Fruit fly (Drosophila melanogaster) whole organism, wandering third instar larva: Measurements from ENCODE around the gene CG4297.

Source experiments
- Abd-B ChIP-seq: fragments of >200 bp; optimal IDR thresholded peaks from 2 replicates; lab custom pipeline; 2017; ENCODE audit warnings: missing biosample characterization, missing genetic modification characterization
- CG32264 ChIP-seq: fragments of 200-800 bp; sonication (Bioruptor generic); optimal IDR thresholded peaks from 2 replicates; lab custom pipeline; 2016; ENCODE audit warnings: missing biosample characterization, missing genetic modification characterization
- CG9705 ChIP-seq: fragments of 200-800 bp; sonication (Bioruptor generic); optimal IDR thresholded peaks from 2 replicates; lab custom pipeline; 2018; ENCODE audit warnings: missing biosample characterization, mild to moderate bottlenecking, missing genetic modification characterization
- CrebA ChIP-seq: fragments of 200-800 bp; sonication (Bioruptor generic); optimal IDR thresholded peaks from 2 replicates; lab custom pipeline; 2016; ENCODE audit warnings: missing biosample characterization, mild to moderate bottlenecking, missing genetic modification characterization, borderline replicate concordance
- Dfd ChIP-seq: fragments of >200 bp; optimal IDR thresholded peaks from 2 replicates; lab custom pipeline; 2017; ENCODE audit warnings: missing biosample characterization, missing genetic modification characterization
- Dif ChIP-seq: fragments of 200-275, 200-300 bp; sonication (Bioruptor generic); optimal IDR thresholded peaks from 2 replicates; lab custom pipeline; 2018; ENCODE audit warnings: missing biosample characterization, missing genetic modification characterization; ENCODE audit not compliant: partially characterized antibody
- GATAd ChIP-seq: sonication (Bioruptor generic); optimal IDR thresholded peaks from 2 replicates; lab custom pipeline; 2016; ENCODE audit warnings: missing biosample characterization, missing genetic modification characterization
- HLH106 ChIP-seq: fragments of 200-800 bp; optimal IDR thresholded peaks from 3 replicates; lab custom pipeline; 2019; ENCODE audit warnings: missing biosample characterization, mild to moderate bottlenecking, missing genetic modification characterization, moderate library complexity
- Hnf4 ChIP-seq: fragments of 200-800 bp; sonication (Bioruptor generic); optimal IDR thresholded peaks from 2 replicates; lab custom pipeline; 2016; ENCODE audit warnings: missing biosample characterization, mild to moderate bottlenecking, missing genetic modification characterization
- Hr78 ChIP-seq: fragments of >200 bp; optimal IDR thresholded peaks from 2 replicates; lab custom pipeline; 2017; ENCODE audit warnings: missing biosample characterization, missing genetic modification characterization
- Hr83 ChIP-seq: fragments of 200-300 bp; sonication (Bioruptor generic); optimal IDR thresholded peaks from 2 replicates; lab custom pipeline; 2016; ENCODE audit warnings: missing biosample characterization, mild to moderate bottlenecking, missing genetic modification characterization, moderate library complexity; ENCODE audit not compliant: poor library complexity, severe bottlenecking
- Jra ChIP-seq: sonication (Bioruptor generic); optimal IDR thresholded peaks from 2 replicates; lab custom pipeline; 2016; ENCODE audit warnings: missing biosample characterization, missing genetic modification characterization
- Mio ChIP-seq: sonication (Bioruptor generic); optimal IDR thresholded peaks from 2 replicates; lab custom pipeline; 2016; ENCODE audit warnings: missing biosample characterization, missing genetic modification characterization
- Myc ChIP-seq: fragments of >200 bp; optimal IDR thresholded peaks from 2 replicates; lab custom pipeline; 2017
- N ChIP-seq: fragments of >200 bp; optimal IDR thresholded peaks from 2 replicates; lab custom pipeline; 2018; ENCODE audit warnings: missing biosample characterization, missing external identifiers, missing genetic modification characterization
- OdsH ChIP-seq: fragments of 200-800 bp; sonication (Bioruptor generic); optimal IDR thresholded peaks from 2 replicates; lab custom pipeline; 2016; ENCODE audit warnings: missing biosample characterization, mild to moderate bottlenecking, missing genetic modification characterization
- Rel ChIP-seq, 2 experiments: fragments of 200-800 bp; sonication (Bioruptor generic) in 1 of 2; optimal IDR thresholded peaks; 2 replicates in 1 of 2; 3 replicates in 1 of 2; lab custom pipeline; 2016 to 2019; ENCODE audit warnings: mild to moderate bottlenecking in 2 of 2, missing biosample characterization in 2 of 2, missing genetic modification characterization in 2 of 2, moderate library complexity in 1 of 2
- Sp1 ChIP-seq: fragments of 200-800 bp; sonication (Bioruptor generic); optimal IDR thresholded peaks from 3 replicates; lab custom pipeline; 2019; ENCODE audit warnings: missing biosample characterization, mild to moderate bottlenecking, missing genetic modification characterization, moderate library complexity
- Vsx2 ChIP-seq: fragments of 200-300, 225-300 bp; sonication (Bioruptor generic); optimal IDR thresholded peaks from 2 replicates; lab custom pipeline; 2018; ENCODE audit warnings: missing biosample characterization, missing genetic modification characterization; ENCODE audit not compliant: partially characterized antibody
- br ChIP-seq: fragments of 200-800 bp; sonication (Bioruptor generic); optimal IDR thresholded peaks from 2 replicates; lab custom pipeline; 2016; ENCODE audit warnings: missing biosample characterization, missing genetic modification characterization
- brk ChIP-seq: fragments of 200-800 bp; sonication (Bioruptor generic); optimal IDR thresholded peaks from 2 replicates; lab custom pipeline; 2016; ENCODE audit warnings: missing biosample characterization, mild to moderate bottlenecking, missing genetic modification characterization
- dl ChIP-seq, 2 experiments: fragments of 175-275, 200-275 bp in 1 of 2; fragments of 200-275 bp in 1 of 2; sonication (Bioruptor generic); optimal IDR thresholded peaks; lab custom pipeline; 2018; ENCODE audit warnings: mild to moderate bottlenecking in 2 of 2, missing biosample characterization in 2 of 2, missing genetic modification characterization in 2 of 2, moderate library complexity in 2 of 2; ENCODE audit not compliant: partially characterized antibody in 2 of 2, insufficient read depth in 1 of 2
- dmrt93B ChIP-seq: fragments of 200-800 bp; sonication (Bioruptor generic); optimal IDR thresholded peaks from 2 replicates; lab custom pipeline; 2018; ENCODE audit warnings: missing biosample characterization, mild to moderate bottlenecking, missing genetic modification characterization
- dsf ChIP-seq: sonication (Bioruptor generic); optimal IDR thresholded peaks from 2 replicates; lab custom pipeline; 2016; ENCODE audit warnings: missing biosample characterization, missing genetic modification characterization, borderline replicate concordance
- ey ChIP-seq: fragments of 200-800 bp; sonication (Bioruptor generic); optimal IDR thresholded peaks from 2 replicates; lab custom pipeline; 2016; ENCODE audit warnings: missing biosample characterization, missing genetic modification characterization
- foxo ChIP-seq, 2 experiments: fragments of 200-800 bp; sonication (Bioruptor generic); optimal IDR thresholded peaks; 2 replicates in 1 of 2; 3 replicates in 1 of 2; lab custom pipeline; 2016 to 2017; ENCODE audit warnings: missing biosample characterization in 2 of 2, missing genetic modification characterization in 2 of 2
- fru ChIP-seq: fragments of 200-800 bp; sonication (Bioruptor generic); optimal IDR thresholded peaks from 3 replicates; lab custom pipeline; 2016; ENCODE audit warnings: missing biosample characterization, mild to moderate bottlenecking, missing genetic modification characterization
- h ChIP-seq: fragments of 200-800 bp; sonication (Bioruptor generic); optimal IDR thresholded peaks from 3 replicates; lab custom pipeline; 2016; ENCODE audit warnings: missing biosample characterization, mild to moderate bottlenecking, missing genetic modification characterization
- jim ChIP-seq: fragments of 175-275, 200-325 bp; sonication (Bioruptor generic); optimal IDR thresholded peaks from 2 replicates; lab custom pipeline; 2016; ENCODE audit warnings: missing biosample characterization, mild to moderate bottlenecking, missing genetic modification characterization
- lola ChIP-seq: fragments of >200 bp; optimal IDR thresholded peaks from 2 replicates; lab custom pipeline; 2017; ENCODE audit warnings: missing biosample characterization, missing genetic modification characterization
- pan ChIP-seq: fragments of >200 bp; optimal IDR thresholded peaks from 2 replicates; lab custom pipeline; 2017
- psq ChIP-seq: fragments of 200-800 bp; sonication (Bioruptor generic); optimal IDR thresholded peaks from 3 replicates; lab custom pipeline; 2017; ENCODE audit warnings: missing biosample characterization, mild to moderate bottlenecking, missing genetic modification characterization, moderate library complexity
- rgr ChIP-seq: fragments of 200-800 bp; sonication (Bioruptor generic); optimal IDR thresholded peaks from 3 replicates; lab custom pipeline; 2016; ENCODE audit warnings: missing biosample characterization, mild to moderate bottlenecking, missing genetic modification characterization
- sage ChIP-seq: fragments of 200-800 bp; sonication (Bioruptor generic); optimal IDR thresholded peaks from 2 replicates; lab custom pipeline; 2016; ENCODE audit warnings: missing biosample characterization, mild to moderate bottlenecking, missing genetic modification characterization
- sv ChIP-seq: fragments of 200-800 bp; sonication (Bioruptor generic); optimal IDR thresholded peaks from 3 replicates; lab custom pipeline; 2016; ENCODE audit warnings: missing biosample characterization, missing genetic modification characterization
- tai ChIP-seq: sonication (Bioruptor generic); optimal IDR thresholded peaks from 2 replicates; lab custom pipeline; 2016; ENCODE audit warnings: missing biosample characterization, missing genetic modification characterization
- usp ChIP-seq: fragments of >200 bp; optimal IDR thresholded peaks from 2 replicates; lab custom pipeline; 2017; ENCODE audit warnings: missing biosample characterization, missing genetic modification characterization
- woc ChIP-seq: sonication (Bioruptor generic); optimal IDR thresholded peaks from 2 replicates; lab custom pipeline; 2016; ENCODE audit warnings: missing biosample characterization, mild to moderate bottlenecking, missing genetic modification characterization

CG4297 gene

dm6 chr2L:475920-476319 is 3.9 kb upstream of the CG4297 start, which contains the start of gene ush:
ush (plus strand) TSS chr2L:476220.
- no peak for TF ChIP-seq pan (lab: Kevin White, UChicago)

- no peak for TF ChIP-seq rgr (GFP tag; lab: Kevin White, UChicago)
- TF ChIP-seq Hr83 (GFP tag; lab: Kevin White, UChicago), result no peak
- TF ChIP-seq, all 38 proteins: peak for 0
Measured at dm6 chr2L:472829-473228, 829 bp upstream of the CG4297 start, which contains the start of gene MED15. MED15 (plus strand) TSS chr2L:473013.

DNA sequence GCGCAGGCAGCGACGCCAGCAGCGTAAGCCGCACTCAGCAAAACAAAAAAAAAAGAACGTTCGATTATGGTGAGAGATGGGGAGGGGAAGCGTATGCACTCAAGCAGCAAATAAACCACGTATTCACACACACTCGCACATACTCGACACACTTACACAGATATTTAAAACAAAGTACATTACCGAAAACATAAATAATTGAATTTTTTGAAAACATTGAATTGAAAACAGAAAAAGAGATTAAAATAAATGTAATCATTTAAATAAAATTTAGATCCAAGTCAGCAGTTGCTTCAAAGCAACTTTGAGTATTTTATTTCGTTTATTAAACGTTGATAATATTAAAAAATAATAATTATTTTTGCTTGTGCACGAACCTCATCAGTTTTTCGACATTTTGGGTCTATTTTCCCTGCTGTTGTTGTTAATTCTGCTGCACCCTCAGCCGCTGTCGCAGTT is 950 bp downstream of the CG4297 start:
- TF ChIP-seq sage (peak; percentile 50), Myc (no peak), brk (GFP tag; lab: Kevin White, UChicago) (peak; percentile 73), lola (GFP tag; lab: Kevin White, UChicago) (no peak), dsf (no peak), Jra (GFP tag; lab: Kevin White, UChicago) (no peak), CrebA (GFP tag; lab: Kevin White, UChicago) (peak; percentile 22), rgr (GFP tag; lab: Kevin White, UChicago) (peak; percentile 73), tai (GFP tag; lab: Kevin White, UChicago) (no peak), N (GFP tag; lab: Kevin White, UChicago) (no peak), OdsH (peak; percentile 78), Hr83 (GFP tag; lab: Kevin White, UChicago) (no peak), Mio (GFP tag; lab: Kevin White, UChicago) (no peak), dmrt93B (GFP tag; lab: Kevin White, UChicago) (peak; percentile 15), h (GFP tag; lab: Kevin White, UChicago) (peak; percentile 71), foxo (GFP tag; optimal IDR thresholded peaks at IDR 0.05; lab: Kevin White, UChicago) (peak in 1 of 2 experiments; percentile 48), pan (lab: Kevin White, UChicago) (no peak), Hr78 (GFP tag; lab: Kevin White, UChicago) (no peak), Vsx2 (GFP tag; lab: Kevin White, UChicago) (no peak), Abd-B (no peak), GATAd (GFP tag; lab: Kevin White, UChicago) (no peak), HLH106 (tag; lab: Kevin White, UChicago) (peak; percentile 74), dl (GFP tag; optimal IDR thresholded peaks at IDR 0.05; lab: Kevin White, UChicago; ENCODE audit: insufficient read depth in 1 of 2, partially characterized antibody in 2 of 2) (no peak), Hnf4 (GFP tag; lab: Kevin White, UChicago) (peak; percentile 11), br (no peak), psq (GFP tag; lab: Kevin White, UChicago) (peak; percentile 48), fru (GFP tag; lab: Kevin White, UChicago) (no peak), usp (no peak), Sp1 (GFP tag; lab: Kevin White, UChicago) (peak; percentile 63), ey (no peak), CG32264 (GFP tag; lab: Kevin White, UChicago) (no peak), Rel (GFP tag; optimal IDR thresholded peaks at IDR 0.05; lab: Kevin White, UChicago) (peak; percentile 40), Rel (tag; optimal IDR thresholded peaks at IDR 0.05; lab: Kevin White, UChicago) (no peak), CG9705 (GFP tag; lab: Kevin White, UChicago) (no peak), sv (peak; percentile 18), jim (GFP tag; lab: Kevin White, UChicago) (peak; percentile 98), Dfd (GFP tag; lab: Kevin White, UChicago) (peak; percentile 61), woc (no peak), Dif (GFP tag; lab: Kevin White, UChicago) (no peak)
